Worm (Caenorhabditis elegans): ENCODE results near the gene T24C4.2.

The T24C4.2 gene

ce11 chrIII:907311-907710, 37.5 kb upstream of the T24C4.2 start, which contains the start of gene F23H11.4:
TSS of gene F23H11.4 (minus strand) at chrIII:907539.
- TF ChIP-seq aptf-2 (GFP tag; conservative IDR thresholded peaks at IDR 0.05) (no peak), repo-1 (tag; optimal IDR thresholded peaks at IDR 0.05) (no peak), Y56A3A.18 (GFP tag; IDR thresholded peaks at IDR 0.05) (no peak), C06A6.2 (GFP tag; conservative IDR thresholded peaks at IDR 0.05) (no peak), Y53G8AR.9 (GFP tag; conservative IDR thresholded peaks at IDR 0.05) (no peak), T07F8.4 (tag; optimal IDR thresholded peaks at IDR 0.05) (no peak), K11D2.4 (GFP tag; IDR thresholded peaks at IDR 0.05) (no peak)

DNA sequence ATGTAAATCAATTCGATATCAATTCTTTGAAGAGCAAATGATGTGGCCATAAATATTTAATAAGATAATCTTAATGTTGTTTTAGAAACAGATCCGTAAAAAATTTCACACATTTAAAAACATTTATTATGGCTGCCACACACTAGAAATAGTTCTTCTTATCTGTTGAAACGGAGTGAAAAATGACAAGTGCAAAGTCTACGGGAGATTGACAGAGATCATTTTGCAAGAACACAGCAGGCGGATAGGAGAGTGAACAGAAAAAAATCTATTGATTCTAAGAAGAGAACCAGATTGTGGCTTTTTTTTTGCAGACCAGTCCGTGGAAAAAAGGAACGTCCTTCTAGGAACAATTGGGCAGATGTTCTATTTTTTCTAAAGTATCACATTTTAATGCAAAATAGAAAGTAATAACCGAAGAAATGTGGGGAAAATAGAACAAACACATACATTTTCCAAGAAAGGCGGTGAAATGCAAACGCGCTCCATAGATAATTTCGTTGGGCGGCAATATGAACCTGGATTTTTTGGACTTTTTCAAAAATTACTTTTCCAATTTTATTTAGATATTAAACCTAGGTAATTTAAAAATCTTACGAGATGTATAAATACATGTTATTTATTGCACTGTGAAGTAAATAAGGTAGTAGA, 32.0 kb upstream of the T24C4.2 start:
- TF ChIP-seq nhr-80 (tag; optimal IDR thresholded peaks at IDR 0.05) = peak; percentile 54
- no peak for TF ChIP-seq atf-7 (tag; optimal IDR thresholded peaks at IDR 0.05)
- TF ChIP-seq nfya-1 (tag; optimal IDR thresholded peaks at IDR 0.05; ENCODE audit: borderline replicate concordance, insufficient read depth) = no peak
- peak; percentile 57 for TF ChIP-seq efl-1 (GFP tag; optimal IDR thresholded peaks at IDR 0.05)
- no peak for TF ChIP-seq snpc-3.4 (tag; optimal IDR thresholded peaks at IDR 0.05)
- no peak for TF ChIP-seq tbx-9 (tag; optimal IDR thresholded peaks at IDR 0.05; ENCODE audit: borderline replicate concordance)
- TF ChIP-seq T26A5.8 (tag; optimal IDR thresholded peaks at IDR 0.05) = no peak
- TF ChIP-seq B0035.1 (tag; optimal IDR thresholded peaks at IDR 0.05) = no peak
- TF ChIP-seq sea-2 (GFP tag; IDR thresholded peaks at IDR 0.05) = no peak
- no peak for TF ChIP-seq madf-8 (GFP tag; conservative IDR thresholded peaks at IDR 0.05)
- no peak for TF ChIP-seq snpc-1.1 (tag; optimal IDR thresholded peaks at IDR 0.05; ENCODE audit: insufficient read depth)
- TF ChIP-seq akir-1 (GFP tag; optimal IDR thresholded peaks at IDR 0.05) = no peak
- peak; percentile 11; the same call in 1 of the 2 replicates for TF ChIP-seq D2030.7 (GFP tag; IDR thresholded peaks at IDR 0.05)
- TF ChIP-seq hmg-1.2 (GFP tag; IDR thresholded peaks at IDR 0.05) = 0 out of 2 replicates have a peak, but pooled peaks have one; percentile 8
- no peak for TF ChIP-seq F57A8.1 (GFP tag; optimal IDR thresholded peaks at IDR 0.05)
- TF ChIP-seq ztf-26 (tag; optimal IDR thresholded peaks at IDR 0.05) = peak; percentile 21
- TF ChIP-seq lin-35 (GFP tag; optimal IDR thresholded peaks at IDR 0.05) = peak in 1 of 3 experiments; percentile 39
- TF ChIP-seq rpc-1 (optimal IDR thresholded peaks at IDR 0.05) = no peak
- no peak for TF ChIP-seq rpc-1 (tag; optimal IDR thresholded peaks at IDR 0.05)
- TF ChIP-seq fkh-3 (tag; optimal IDR thresholded peaks at IDR 0.05) = no peak
- TF ChIP-seq him-1 (tag; optimal IDR thresholded peaks at IDR 0.05) = peak; percentile 25
- peak; percentile 85 for TF ChIP-seq mcd-1 (GFP tag; IDR thresholded peaks at IDR 0.05)
- peak; percentile 41 for TF ChIP-seq lin-54 (GFP tag; optimal IDR thresholded peaks at IDR 0.05)
- TF ChIP-seq Y79H2A.3 (GFP tag; conservative IDR thresholded peaks at IDR 0.05) = no peak
- TF ChIP-seq attf-3 (GFP tag; conservative IDR thresholded peaks at IDR 0.05) = 0 out of 2 replicates have a peak, but pooled peaks have one; percentile 8
- no peak for TF ChIP-seq rec-8 (tag; optimal IDR thresholded peaks at IDR 0.05)
- no peak; the same call in 1 of the 2 replicates for TF ChIP-seq Y53G8AR.9 (GFP tag; conservative IDR thresholded peaks at IDR 0.05)
- no peak for TF ChIP-seq zim-3 (tag; optimal IDR thresholded peaks at IDR 0.05)
- TF ChIP-seq ceh-79 (tag; optimal IDR thresholded peaks at IDR 0.05) = no peak
- peak; percentile 47 for TF ChIP-seq dpl-1 (GFP tag; optimal IDR thresholded peaks at IDR 0.05)
- peak; percentile 25 for TF ChIP-seq lin-40 (tag; optimal IDR thresholded peaks at IDR 0.05)
- no peak for TF ChIP-seq hrde-1 (tag; optimal IDR thresholded peaks at IDR 0.05; ENCODE audit: borderline replicate concordance)
- no peak for TF ChIP-seq ceh-91 (GFP tag; IDR thresholded peaks at IDR 0.05)
- TF ChIP-seq F37B4.10 (GFP tag; IDR thresholded peaks at IDR 0.05) = no peak
- TF ChIP-seq hmg-20 (GFP tag; IDR thresholded peaks at IDR 0.05) = no peak
- peak; percentile 19 for TF ChIP-seq athp-1 (tag; optimal IDR thresholded peaks at IDR 0.05)
- peak; percentile 35; the same call in 1 of the 2 replicates for TF ChIP-seq madf-6 (GFP tag; IDR thresholded peaks at IDR 0.05)
- TF ChIP-seq B0336.3 (GFP tag; IDR thresholded peaks at IDR 0.05) = no peak

Data from whole organism, young adult.